Fruit fly (Drosophila melanogaster) whole organism, embryonic: ENCODE data around the gene CG10801.

Experiments
- Atf3 ChIP-seq: fragments of 200-800 bp; sonication (Bioruptor generic); optimal IDR thresholded peaks from 3 replicates; lab custom pipeline; 2016; ENCODE audit warnings: missing biosample characterization, missing genetic modification characterization
- BtbVII ChIP-seq: fragments of 200-800 bp; sonication (Bioruptor generic); optimal IDR thresholded peaks from 3 replicates; lab custom pipeline; 2017; ENCODE audit warnings: missing biosample characterization, mild to moderate bottlenecking, missing genetic modification characterization
- CG10565 ChIP-seq: fragments of 200-800 bp; sonication (Bioruptor generic); optimal IDR thresholded peaks from 3 replicates; lab custom pipeline; 2016; ENCODE audit warnings: missing biosample characterization, mild to moderate bottlenecking, missing genetic modification characterization
- CG11093 ChIP-seq: fragments of 200-800 bp; sonication (Bioruptor generic); IDR thresholded peaks from 3 replicates; pipeline ENCODE4 v1.3.6; 2022; ENCODE audit warnings: missing biosample characterization, missing genetic modification characterization
- CG12942 ChIP-seq: fragments of 200-800 bp; sonication (Bioruptor generic); optimal IDR thresholded peaks from 3 replicates; lab custom pipeline; 2016; ENCODE audit warnings: missing biosample characterization, missing genetic modification characterization
- CG14710 ChIP-seq: fragments of 200-800 bp; sonication (Bioruptor generic); optimal IDR thresholded peaks from 3 replicates; lab custom pipeline; 2019; ENCODE audit warnings: missing biosample characterization, mild to moderate bottlenecking, missing genetic modification characterization, moderate library complexity
- CG16779 ChIP-seq: fragments of 200-800 bp; sonication (Bioruptor generic); IDR thresholded peaks from 2 replicates; pipeline ENCODE4 v1.3.6; 2022; ENCODE audit warnings: missing biosample characterization, missing genetic modification characterization
- CG17186 ChIP-seq: fragments of 200-800 bp; sonication (Bioruptor generic); optimal IDR thresholded peaks from 3 replicates; lab custom pipeline; 2017; ENCODE audit warnings: missing biosample characterization, missing genetic modification reagents, missing genetic modification characterization
- CG18476 ChIP-seq: fragments of 200-800 bp; sonication (Bioruptor generic); optimal IDR thresholded peaks from 2 replicates; lab custom pipeline; 2016; ENCODE audit warnings: missing biosample characterization, mild to moderate bottlenecking, missing genetic modification characterization
- CG18599 ChIP-seq: fragments of 200-800 bp; sonication (Bioruptor generic); optimal IDR thresholded peaks from 3 replicates; lab custom pipeline; 2017; ENCODE audit warnings: missing biosample characterization, missing genetic modification characterization, mild to moderate bottlenecking, moderate library complexity, missing genetic modification reagents
- CG2120 ChIP-seq: fragments of 200-800 bp; sonication (Bioruptor generic); optimal IDR thresholded peaks from 3 replicates; lab custom pipeline; 2016; ENCODE audit warnings: missing biosample characterization, missing genetic modification characterization
- CG2678 ChIP-seq: fragments of 200-800 bp; sonication (Bioruptor generic); optimal IDR thresholded peaks from 3 replicates; lab custom pipeline; 2019; ENCODE audit warnings: missing biosample characterization, mild to moderate bottlenecking, missing genetic modification characterization, moderate library complexity
- CG2889 ChIP-seq: fragments of 200-800 bp; sonication (Bioruptor generic); IDR thresholded peaks from 3 replicates; pipeline ENCODE4 v1.3.6; 2022; ENCODE audit warnings: missing biosample characterization, missing genetic modification characterization
- CG32767 ChIP-seq: fragments of 200-800 bp; sonication (Bioruptor generic); IDR thresholded peaks from 2 replicates; pipeline ENCODE4 v1.3.6; 2022; ENCODE audit warnings: missing biosample characterization, missing genetic modification characterization
- CG4360 ChIP-seq: fragments of 200-800 bp; sonication (Bioruptor generic); IDR thresholded peaks from 2 replicates; pipeline ENCODE4 v1.3.6; 2022; ENCODE audit warnings: missing biosample characterization, missing genetic modification characterization
- CG6683 ChIP-seq: fragments of 200-800 bp; sonication (Bioruptor generic); optimal IDR thresholded peaks from 2 replicates; lab custom pipeline; 2017; ENCODE audit warnings: missing biosample characterization, mild to moderate bottlenecking, missing genetic modification characterization, missing genetic modification reagents
- CG7357 ChIP-seq: fragments of 200-800 bp; sonication (Bioruptor generic); IDR thresholded peaks from 3 replicates; pipeline ENCODE4 v1.3.6; 2022; ENCODE audit warnings: missing biosample characterization, missing genetic modification characterization
- CG7745 ChIP-seq: fragments of 200-800 bp; sonication (Bioruptor generic); optimal IDR thresholded peaks from 2 replicates; lab custom pipeline; 2018; ENCODE audit warnings: missing biosample characterization, mild to moderate bottlenecking, missing genetic modification characterization, moderate library complexity
- CG8388 ChIP-seq: fragments of 200-800 bp; sonication (Bioruptor generic); optimal IDR thresholded peaks from 2 replicates; lab custom pipeline; 2019; ENCODE audit warnings: missing biosample characterization, mild to moderate bottlenecking, missing genetic modification characterization, moderate library complexity
- CG8924 ChIP-seq: fragments of 200-800 bp; optimal IDR thresholded peaks from 3 replicates; lab custom pipeline; 2019; ENCODE audit warnings: missing biosample characterization, mild to moderate bottlenecking, missing genetic modification characterization, moderate library complexity
- CG9876 ChIP-seq: fragments of 200-800 bp; sonication (Bioruptor generic); optimal IDR thresholded peaks from 2 replicates; lab custom pipeline; 2016; ENCODE audit warnings: missing biosample characterization, missing genetic modification characterization
- Dbx ChIP-seq: fragments of 200-800 bp; sonication (Bioruptor generic); IDR thresholded peaks from 3 replicates; pipeline ENCODE4 v1.3.6; 2022; ENCODE audit warnings: missing biosample characterization, missing genetic modification characterization
- Dip3 ChIP-seq: fragments of 200-800 bp; sonication (Bioruptor generic); optimal IDR thresholded peaks from 3 replicates; lab custom pipeline; 2016; ENCODE audit warnings: missing biosample characterization, missing genetic modification characterization
- Dll ChIP-seq: fragments of 200-800 bp; sonication (Bioruptor generic); IDR thresholded peaks from 4 replicates; pipeline ENCODE4 v1.3.6; 2022; ENCODE audit warnings: missing biosample characterization, missing genetic modification characterization; ENCODE audit not compliant: partially characterized antibody
- Ets65A ChIP-seq: fragments of 200-800 bp; sonication (Bioruptor generic); peaks from one replicate; lab custom pipeline; 2016; ENCODE audit warnings: missing biosample characterization, missing genetic modification characterization
- Jarid2 ChIP-seq: fragments of 200-800 bp; sonication (Bioruptor generic); optimal IDR thresholded peaks from 3 replicates; lab custom pipeline; 2017; ENCODE audit warnings: mild to moderate bottlenecking, missing biosample characterization, missing genetic modification reagents, missing genetic modification characterization
- Myb ChIP-seq: fragments of 200-800 bp; sonication (Bioruptor generic); optimal IDR thresholded peaks from 2 replicates; lab custom pipeline; 2016; ENCODE audit warnings: missing biosample characterization, missing genetic modification characterization
- NC2α ChIP-seq: fragments of 200-800 bp; sonication (Bioruptor generic); optimal IDR thresholded peaks from 2 replicates; lab custom pipeline; 2016; ENCODE audit warnings: missing biosample characterization, missing genetic modification characterization
- Oli ChIP-seq: fragments of 200-800 bp; sonication (Bioruptor generic); optimal IDR thresholded peaks from 2 replicates; lab custom pipeline; 2018; ENCODE audit warnings: missing biosample characterization, mild to moderate bottlenecking, missing genetic modification characterization, moderate library complexity
- Rfx ChIP-seq: fragments of 200-800 bp; sonication (Bioruptor generic); IDR thresholded peaks from 2 replicates; pipeline ENCODE4 v1.3.6; 2022; ENCODE audit warnings: missing biosample characterization, missing genetic modification characterization
- Scr ChIP-seq: fragments of 200-800 bp; sonication (Bioruptor generic); IDR thresholded peaks from 2 replicates; pipeline ENCODE4 v1.3.6; 2022; ENCODE audit warnings: missing biosample characterization, missing genetic modification characterization; ENCODE audit not compliant: partially characterized antibody
- Sry-δ ChIP-seq: fragments of 200-800 bp; sonication (Bioruptor generic); optimal IDR thresholded peaks from 2 replicates; lab custom pipeline; 2016; ENCODE audit warnings: missing biosample characterization, missing genetic modification characterization
- abd-A ChIP-seq: fragments of 200-800 bp; sonication (Bioruptor generic); optimal IDR thresholded peaks from 3 replicates; lab custom pipeline; 2019; ENCODE audit warnings: missing biosample characterization, mild to moderate bottlenecking, missing genetic modification characterization, moderate library complexity
- ato ChIP-seq: fragments of 200-800 bp; sonication (Bioruptor generic); IDR thresholded peaks from 2 replicates; pipeline ENCODE4 v1.3.6; 2022; ENCODE audit warnings: missing biosample characterization, missing genetic modification characterization; ENCODE audit not compliant: partially characterized antibody
- bowl ChIP-seq: fragments of 200-800 bp; sonication (Bioruptor generic); IDR thresholded peaks from 2 replicates; pipeline ENCODE4 v1.3.6; 2022; ENCODE audit warnings: missing biosample characterization, missing genetic modification characterization
- dimm ChIP-seq: fragments of 200-800 bp; sonication (Bioruptor generic); IDR thresholded peaks from 2 replicates; pipeline ENCODE4 v1.3.6; 2022; ENCODE audit warnings: missing biosample characterization, missing genetic modification characterization
- emc ChIP-seq: fragments of 200-800 bp; sonication (Bioruptor generic); optimal IDR thresholded peaks from 2 replicates; lab custom pipeline; 2016; ENCODE audit warnings: missing biosample characterization, missing genetic modification characterization
- eyg ChIP-seq: fragments of 200-800 bp; sonication (Bioruptor generic); optimal IDR thresholded peaks from 3 replicates; lab custom pipeline; 2016; ENCODE audit warnings: missing biosample characterization, missing genetic modification characterization
- gce ChIP-seq: fragments of 200-800 bp; sonication (Bioruptor generic); IDR thresholded peaks from 3 replicates; pipeline ENCODE4 v1.3.6; 2022; ENCODE audit warnings: missing biosample characterization, missing genetic modification characterization
- gsb ChIP-seq: fragments of 200-800 bp; sonication (Bioruptor generic); IDR thresholded peaks from 2 replicates; pipeline ENCODE4 v1.3.6; 2022; ENCODE audit warnings: missing biosample characterization, missing genetic modification characterization
- gsb-n ChIP-seq: fragments of 200-800 bp; sonication (Bioruptor generic); optimal IDR thresholded peaks from 3 replicates; lab custom pipeline; 2018; ENCODE audit warnings: missing biosample characterization, mild to moderate bottlenecking, missing genetic modification characterization
- klu ChIP-seq: fragments of 200-800 bp; sonication (Bioruptor generic); IDR thresholded peaks from 2 replicates; pipeline ENCODE4 v1.3.6; 2022; ENCODE audit warnings: missing biosample characterization, missing genetic modification characterization
- scrt ChIP-seq: fragments of 200-800 bp; sonication (Bioruptor generic); optimal IDR thresholded peaks from 2 replicates; lab custom pipeline; 2018; ENCODE audit warnings: missing biosample characterization, mild to moderate bottlenecking, missing genetic modification characterization, moderate library complexity
- sd ChIP-seq: fragments of 200-800 bp; sonication (Bioruptor generic); optimal IDR thresholded peaks from 3 replicates; lab custom pipeline; 2018; ENCODE audit warnings: missing biosample characterization, mild to moderate bottlenecking, missing genetic modification characterization, moderate library complexity
- sens-2 ChIP-seq: fragments of 200-800 bp; sonication (Bioruptor generic); IDR thresholded peaks from 2 replicates; pipeline ENCODE4 v1.3.6; 2022; ENCODE audit warnings: missing biosample characterization, missing genetic modification characterization
- shn ChIP-seq: fragments of 200-800 bp; sonication (Bioruptor generic); optimal IDR thresholded peaks from 3 replicates; lab custom pipeline; 2016; ENCODE audit warnings: missing biosample characterization, missing genetic modification characterization
- tio ChIP-seq: fragments of 200-800 bp; sonication (Bioruptor generic); optimal IDR thresholded peaks from 2 replicates; lab custom pipeline; 2017; ENCODE audit warnings: missing biosample characterization, missing genetic modification characterization, inconsistent platforms
- wdn ChIP-seq: fragments of 200-800 bp; sonication (Bioruptor generic); IDR thresholded peaks from 2 replicates; pipeline ENCODE4 v1.3.6; 2022; ENCODE audit warnings: missing biosample characterization, missing genetic modification characterization
- wek ChIP-seq: fragments of 200-800 bp; sonication (Bioruptor generic); optimal IDR thresholded peaks from 3 replicates; lab custom pipeline; 2018; ENCODE audit warnings: missing biosample characterization, mild to moderate bottlenecking, missing genetic modification characterization, moderate library complexity

CG10801 gene

DNA sequence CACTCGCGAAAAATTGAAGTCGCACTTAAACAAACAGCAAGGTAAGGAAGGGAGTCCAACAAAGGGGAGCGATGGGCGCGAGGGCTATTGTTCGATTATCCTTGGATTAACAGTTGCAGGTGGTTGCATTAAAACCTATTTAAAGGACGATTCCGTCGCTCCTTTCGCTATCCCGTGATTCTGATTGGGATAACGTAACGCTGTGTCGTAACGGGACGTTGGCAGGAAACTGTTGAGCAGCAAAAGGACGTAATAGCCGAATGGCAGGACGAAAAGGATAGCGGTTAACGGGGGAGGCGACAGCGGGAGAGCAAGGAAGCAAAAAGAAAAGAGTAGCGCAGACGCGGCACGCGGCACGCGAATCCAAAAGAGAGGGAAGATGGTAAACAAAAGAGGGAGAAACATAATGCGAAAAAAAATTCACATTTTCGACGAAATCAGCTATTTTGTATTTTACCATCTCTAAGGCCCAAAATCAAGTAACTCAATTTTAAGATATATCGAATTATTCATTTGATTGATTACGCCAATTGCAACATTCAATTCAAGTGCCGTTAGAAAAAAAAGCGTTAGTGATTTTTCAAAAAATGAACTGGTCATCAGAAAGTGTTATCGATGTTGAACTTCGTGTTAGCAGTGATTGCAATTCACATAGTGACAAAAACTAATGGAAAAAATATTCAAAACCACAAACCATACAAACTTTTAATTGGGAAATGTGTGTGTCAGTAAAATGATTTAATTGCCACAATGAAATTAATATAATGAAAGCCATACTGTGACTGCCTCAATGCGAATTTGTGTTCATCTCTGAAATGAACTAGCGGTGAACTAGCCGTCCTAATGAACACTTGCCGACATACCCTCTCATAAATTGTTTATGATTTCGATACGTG lies 22.0 kb downstream of the CG10801 start, which contains the start of the genes CG10804 and CG10802 (continued):
- TF ChIP-seq tio (GFP tag; lab: Kevin White, UChicago) (peak; percentile 69), Oli (tag; lab: Kevin White, UChicago) (peak; percentile 52), Dip3 (GFP tag; lab: Kevin White, UChicago) (peak; percentile 77), gsb (peak; percentile 57; the same call in 1 of the 2 replicates), CG12942 (GFP tag; lab: Kevin White, UChicago) (peak; percentile 70), gsb-n (tag; lab: Kevin White, UChicago) (no peak), Dll (peak; percentile 81), gce (peak; percentile 54; the same call in 1 of the 3 replicates), CG2120 (GFP tag; lab: Kevin White, UChicago) (peak; percentile 92), CG4360 (no peak), CG7745 (tag; lab: Kevin White, UChicago) (no peak), CG11093 (GFP tag; lab: Robert Waterston, UW) (peak; percentile 80), CG16779 (GFP tag; lab: Robert Waterston, UW) (no peak), sd (peak; percentile 48), Myb (GFP tag; lab: Kevin White, UChicago) (peak; percentile 97), scrt (no peak), Scr (peak; percentile 80), wdn (peak; percentile 24; the same call in 1 of the 2 replicates), BtbVII (GFP tag; lab: Kevin White, UChicago) (peak; percentile 22), bowl (GFP tag; lab: Robert Waterston, UW) (0 out of 2 replicates have a peak, but pooled peaks have one; percentile 20), Jarid2 (GFP tag; lab: Kevin White, UChicago) (no peak), CG2678 (tag; lab: Kevin White, UChicago) (no peak), NC2α (GFP tag; lab: Kevin White, UChicago) (no peak), CG10565 (GFP tag; lab: Kevin White, UChicago) (peak; percentile 49), Sry-δ (GFP tag; lab: Kevin White, UChicago) (peak; percentile 85), Ets65A (GFP tag; lab: Kevin White, UChicago) (peak; percentile 98), Rfx (GFP tag; lab: Robert Waterston, UW) (peak; percentile 93), ato (GFP tag; lab: Robert Waterston, UW) (no peak), CG14710 (tag; lab: Kevin White, UChicago) (peak; percentile 73), CG18476 (peak; percentile 49), CG18599 (GFP tag; lab: Kevin White, UChicago) (peak; percentile 70), CG32767 (GFP tag; lab: Robert Waterston, UW) (no peak; the same call in 1 of the 2 replicates), CG7357 (peak; percentile 60; the same call in 1 of the 3 replicates), CG8924 (tag; lab: Kevin White, UChicago) (peak; percentile 63), dimm (GFP tag; lab: Robert Waterston, UW) (no peak), CG2889 (GFP tag; lab: Robert Waterston, UW) (peak; percentile 67; the same call in 1 of the 3 replicates), abd-A (tag; lab: Kevin White, UChicago) (no peak), klu (GFP tag; lab: Robert Waterston, UW) (peak; percentile 82), wek (GFP tag; lab: Kevin White, UChicago) (no peak), CG9876 (peak; percentile 58), CG8388 (peak; percentile 59), CG6683 (no peak), emc (peak; percentile 46), eyg (GFP tag; lab: Kevin White, UChicago) (peak; percentile 38), shn (GFP tag; lab: Kevin White, UChicago) (peak; percentile 92), sens-2 (GFP tag; lab: Robert Waterston, UW) (peak; percentile 51; the same call in 1 of the 2 replicates), Dbx (GFP tag; lab: Robert Waterston, UW) (peak; percentile 83), CG17186 (GFP tag; lab: Kevin White, UChicago) (peak; percentile 12), Atf3 (GFP tag; lab: Kevin White, UChicago) (peak; percentile 55)
